Fruit fly (Drosophila melanogaster) whole organism, wandering third instar larva: ENCODE results near the gene hec.
A peak's percentile ranks its signal among the peaks of the same experiment; 100 is the strongest.

Source experiments
- Abd-B ChIP-seq: fragments of >200 bp; optimal IDR thresholded peaks from 2 replicates; lab custom pipeline; 2017; ENCODE audit warnings: missing biosample characterization, missing genetic modification characterization
- CG32264 ChIP-seq: fragments of 200-800 bp; sonication (Bioruptor generic); optimal IDR thresholded peaks from 2 replicates; lab custom pipeline; 2016; ENCODE audit warnings: missing biosample characterization, missing genetic modification characterization
- CG9705 ChIP-seq: fragments of 200-800 bp; sonication (Bioruptor generic); optimal IDR thresholded peaks from 2 replicates; lab custom pipeline; 2018; ENCODE audit warnings: missing biosample characterization, mild to moderate bottlenecking, missing genetic modification characterization
- CrebA ChIP-seq: fragments of 200-800 bp; sonication (Bioruptor generic); optimal IDR thresholded peaks from 2 replicates; lab custom pipeline; 2016; ENCODE audit warnings: missing biosample characterization, mild to moderate bottlenecking, missing genetic modification characterization, borderline replicate concordance
- Dfd ChIP-seq: fragments of >200 bp; optimal IDR thresholded peaks from 2 replicates; lab custom pipeline; 2017; ENCODE audit warnings: missing biosample characterization, missing genetic modification characterization
- Dif ChIP-seq: fragments of 200-275, 200-300 bp; sonication (Bioruptor generic); optimal IDR thresholded peaks from 2 replicates; lab custom pipeline; 2018; ENCODE audit warnings: missing biosample characterization, missing genetic modification characterization; ENCODE audit not compliant: partially characterized antibody
- GATAd ChIP-seq: sonication (Bioruptor generic); optimal IDR thresholded peaks from 2 replicates; lab custom pipeline; 2016; ENCODE audit warnings: missing biosample characterization, missing genetic modification characterization
- HLH106 ChIP-seq: fragments of 200-800 bp; optimal IDR thresholded peaks from 3 replicates; lab custom pipeline; 2019; ENCODE audit warnings: missing biosample characterization, mild to moderate bottlenecking, missing genetic modification characterization, moderate library complexity
- Hnf4 ChIP-seq: fragments of 200-800 bp; sonication (Bioruptor generic); optimal IDR thresholded peaks from 2 replicates; lab custom pipeline; 2016; ENCODE audit warnings: missing biosample characterization, mild to moderate bottlenecking, missing genetic modification characterization
- Jra ChIP-seq: sonication (Bioruptor generic); optimal IDR thresholded peaks from 2 replicates; lab custom pipeline; 2016; ENCODE audit warnings: missing biosample characterization, missing genetic modification characterization
- Mio ChIP-seq: sonication (Bioruptor generic); optimal IDR thresholded peaks from 2 replicates; lab custom pipeline; 2016; ENCODE audit warnings: missing biosample characterization, missing genetic modification characterization
- Myc ChIP-seq: fragments of >200 bp; optimal IDR thresholded peaks from 2 replicates; lab custom pipeline; 2017
- OdsH ChIP-seq: fragments of 200-800 bp; sonication (Bioruptor generic); optimal IDR thresholded peaks from 2 replicates; lab custom pipeline; 2016; ENCODE audit warnings: missing biosample characterization, mild to moderate bottlenecking, missing genetic modification characterization
- Rel ChIP-seq, 2 experiments: fragments of 200-800 bp; sonication (Bioruptor generic) in 1 of 2; optimal IDR thresholded peaks; 2 replicates in 1 of 2; 3 replicates in 1 of 2; lab custom pipeline; 2016 to 2019; ENCODE audit warnings: mild to moderate bottlenecking in 2 of 2, missing biosample characterization in 2 of 2, missing genetic modification characterization in 2 of 2, moderate library complexity in 1 of 2
- Sp1 ChIP-seq: fragments of 200-800 bp; sonication (Bioruptor generic); optimal IDR thresholded peaks from 3 replicates; lab custom pipeline; 2019; ENCODE audit warnings: missing biosample characterization, mild to moderate bottlenecking, missing genetic modification characterization, moderate library complexity
- br ChIP-seq: fragments of 200-800 bp; sonication (Bioruptor generic); optimal IDR thresholded peaks from 2 replicates; lab custom pipeline; 2016; ENCODE audit warnings: missing biosample characterization, missing genetic modification characterization
- brk ChIP-seq: fragments of 200-800 bp; sonication (Bioruptor generic); optimal IDR thresholded peaks from 2 replicates; lab custom pipeline; 2016; ENCODE audit warnings: missing biosample characterization, mild to moderate bottlenecking, missing genetic modification characterization
- dl ChIP-seq, 2 experiments: fragments of 175-275, 200-275 bp in 1 of 2; fragments of 200-275 bp in 1 of 2; sonication (Bioruptor generic); optimal IDR thresholded peaks; lab custom pipeline; 2018; ENCODE audit warnings: mild to moderate bottlenecking in 2 of 2, missing biosample characterization in 2 of 2, missing genetic modification characterization in 2 of 2, moderate library complexity in 2 of 2; ENCODE audit not compliant: partially characterized antibody in 2 of 2, insufficient read depth in 1 of 2
- dmrt93B ChIP-seq: fragments of 200-800 bp; sonication (Bioruptor generic); optimal IDR thresholded peaks from 2 replicates; lab custom pipeline; 2018; ENCODE audit warnings: missing biosample characterization, mild to moderate bottlenecking, missing genetic modification characterization
- dsf ChIP-seq: sonication (Bioruptor generic); optimal IDR thresholded peaks from 2 replicates; lab custom pipeline; 2016; ENCODE audit warnings: missing biosample characterization, missing genetic modification characterization, borderline replicate concordance
- ey ChIP-seq: fragments of 200-800 bp; sonication (Bioruptor generic); optimal IDR thresholded peaks from 2 replicates; lab custom pipeline; 2016; ENCODE audit warnings: missing biosample characterization, missing genetic modification characterization
- foxo ChIP-seq, 2 experiments: fragments of 200-800 bp; sonication (Bioruptor generic); optimal IDR thresholded peaks; 2 replicates in 1 of 2; 3 replicates in 1 of 2; lab custom pipeline; 2016 to 2017; ENCODE audit warnings: missing biosample characterization in 2 of 2, missing genetic modification characterization in 2 of 2
- h ChIP-seq: fragments of 200-800 bp; sonication (Bioruptor generic); optimal IDR thresholded peaks from 3 replicates; lab custom pipeline; 2016; ENCODE audit warnings: missing biosample characterization, mild to moderate bottlenecking, missing genetic modification characterization
- jim ChIP-seq: fragments of 175-275, 200-325 bp; sonication (Bioruptor generic); optimal IDR thresholded peaks from 2 replicates; lab custom pipeline; 2016; ENCODE audit warnings: missing biosample characterization, mild to moderate bottlenecking, missing genetic modification characterization
- lola ChIP-seq: fragments of >200 bp; optimal IDR thresholded peaks from 2 replicates; lab custom pipeline; 2017; ENCODE audit warnings: missing biosample characterization, missing genetic modification characterization
- pan ChIP-seq: fragments of >200 bp; optimal IDR thresholded peaks from 2 replicates; lab custom pipeline; 2017
- psq ChIP-seq: fragments of 200-800 bp; sonication (Bioruptor generic); optimal IDR thresholded peaks from 3 replicates; lab custom pipeline; 2017; ENCODE audit warnings: missing biosample characterization, mild to moderate bottlenecking, missing genetic modification characterization, moderate library complexity
- rgr ChIP-seq: fragments of 200-800 bp; sonication (Bioruptor generic); optimal IDR thresholded peaks from 3 replicates; lab custom pipeline; 2016; ENCODE audit warnings: missing biosample characterization, mild to moderate bottlenecking, missing genetic modification characterization
- sage ChIP-seq: fragments of 200-800 bp; sonication (Bioruptor generic); optimal IDR thresholded peaks from 2 replicates; lab custom pipeline; 2016; ENCODE audit warnings: missing biosample characterization, mild to moderate bottlenecking, missing genetic modification characterization
- sv ChIP-seq: fragments of 200-800 bp; sonication (Bioruptor generic); optimal IDR thresholded peaks from 3 replicates; lab custom pipeline; 2016; ENCODE audit warnings: missing biosample characterization, missing genetic modification characterization
- usp ChIP-seq: fragments of >200 bp; optimal IDR thresholded peaks from 2 replicates; lab custom pipeline; 2017; ENCODE audit warnings: missing biosample characterization, missing genetic modification characterization
- woc ChIP-seq: sonication (Bioruptor generic); optimal IDR thresholded peaks from 2 replicates; lab custom pipeline; 2016; ENCODE audit warnings: missing biosample characterization, mild to moderate bottlenecking, missing genetic modification characterization

hec gene

DNA sequence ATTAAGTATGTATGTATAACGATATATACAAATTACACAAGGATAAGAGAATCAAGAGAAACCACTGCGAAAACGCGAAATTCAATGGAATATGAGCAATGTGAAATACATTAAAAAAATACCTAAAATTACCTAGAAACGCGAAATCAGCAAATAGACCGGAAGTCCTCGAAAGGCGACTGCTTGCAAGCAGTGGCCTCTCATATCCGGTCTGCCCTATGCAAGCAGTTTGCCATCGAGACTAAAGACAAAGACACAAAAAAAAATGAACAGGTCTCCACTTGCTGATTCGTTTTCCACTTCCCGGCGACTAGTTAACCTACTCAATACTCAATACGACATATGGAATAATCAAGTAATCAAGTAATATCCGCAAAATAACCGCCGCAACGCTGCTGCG, 9.6 kb downstream of the hec start:
- TF ChIP-seq Rel (GFP tag; optimal IDR thresholded peaks at IDR 0.05; lab: Kevin White, UChicago) (no peak), Rel (tag; optimal IDR thresholded peaks at IDR 0.05; lab: Kevin White, UChicago) (no peak), rgr (GFP tag; lab: Kevin White, UChicago) (no peak), pan (lab: Kevin White, UChicago) (no peak), Abd-B (GFP tag; lab: Kevin White, UChicago) (no peak), lola (GFP tag; lab: Kevin White, UChicago) (no peak), dsf (GFP tag; lab: Kevin White, UChicago) (no peak)
- TF ChIP-seq, all 38 proteins: peak for 0

- TF ChIP-seq dsf (GFP tag; lab: Kevin White, UChicago) (no peak), Sp1 (GFP tag; lab: Kevin White, UChicago) (no peak)
Observed at dm6 chrX:12940396-12940795, 16.9 kb downstream of the hec start.

- TF ChIP-seq rgr (GFP tag; lab: Kevin White, UChicago) (no peak), sv (GFP tag; lab: Kevin White, UChicago) (no peak), foxo (GFP tag; optimal IDR thresholded peaks at IDR 0.05; lab: Kevin White, UChicago) (peak in 1 of 2 experiments; percentile 20), h (GFP tag; lab: Kevin White, UChicago) (peak; percentile 2), CG9705 (GFP tag; lab: Kevin White, UChicago) (no peak), psq (GFP tag; lab: Kevin White, UChicago) (peak; percentile 9), HLH106 (tag; lab: Kevin White, UChicago) (peak; percentile 31), pan (lab: Kevin White, UChicago) (no peak), CG32264 (no peak), jim (GFP tag; lab: Kevin White, UChicago) (no peak), Dif (no peak), Mio (no peak)
Observed at dm6 chrX:12939951-12940350, 17.3 kb downstream of the hec start.

DNA sequence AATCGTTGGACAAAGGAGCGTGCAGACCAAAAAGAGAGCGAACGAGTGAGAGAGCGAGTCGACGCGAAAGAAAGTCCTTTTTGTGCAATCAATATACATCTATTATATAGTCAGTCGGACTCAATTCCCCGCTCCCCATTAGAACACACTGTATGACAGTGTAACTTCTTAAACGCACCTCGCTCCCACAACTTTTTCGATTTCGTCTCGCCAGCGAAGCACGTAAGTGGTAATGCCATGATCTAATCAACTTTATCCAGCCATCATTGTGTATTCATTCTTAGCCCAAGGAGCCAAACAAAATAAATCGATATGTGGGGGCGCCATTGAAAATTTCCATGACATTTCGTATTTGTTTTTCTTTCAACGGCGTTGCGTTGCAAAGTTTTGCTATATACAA, 18.2 kb downstream of the hec start:
- TF ChIP-seq CG32264 = no peak
- TF ChIP-seq rgr (GFP tag; lab: Kevin White, UChicago) = no peak
- TF ChIP-seq br = no peak
- TF ChIP-seq brk = no peak
- no peak for TF ChIP-seq Hnf4 (GFP tag; lab: Kevin White, UChicago)
- TF ChIP-seq CrebA = no peak
- TF ChIP-seq Myc (lab: Kevin White, UChicago) = no peak
- TF ChIP-seq Sp1 (GFP tag; lab: Kevin White, UChicago) = no peak
- TF ChIP-seq Jra (GFP tag; lab: Kevin White, UChicago) = no peak
- no peak for TF ChIP-seq dsf (GFP tag; lab: Kevin White, UChicago)
- TF ChIP-seq Abd-B (GFP tag; lab: Kevin White, UChicago) = no peak
- no peak for TF ChIP-seq woc (GFP tag; lab: Kevin White, UChicago)
- TF ChIP-seq psq (GFP tag; lab: Kevin White, UChicago) = no peak
- TF ChIP-seq Dfd = no peak
- no peak for TF ChIP-seq dl (GFP tag; optimal IDR thresholded peaks at IDR 0.05; lab: Kevin White, UChicago; ENCODE audit: insufficient read depth in 1 of 2, partially characterized antibody in 2 of 2)
- TF ChIP-seq h (GFP tag; lab: Kevin White, UChicago) = no peak

- peak; percentile 28 for TF ChIP-seq HLH106 (tag; lab: Kevin White, UChicago)
- TF ChIP-seq Sp1 (GFP tag; lab: Kevin White, UChicago) = peak; percentile 37
- no peak for TF ChIP-seq GATAd (GFP tag; lab: Kevin White, UChicago)
- TF ChIP-seq, all 38 proteins: peak for 2
Observed at dm6 chrX:12937825-12938520, 19.3 kb downstream of the hec start.

dm6 chrX:12929817-12930216, 27.4 kb downstream of the hec start:
- TF ChIP-seq sage (GFP tag; lab: Kevin White, UChicago) (no peak), Dif (no peak), ey (no peak), pan (lab: Kevin White, UChicago) (no peak), OdsH (GFP tag; lab: Kevin White, UChicago) (no peak), usp (GFP tag; lab: Kevin White, UChicago) (no peak), Mio (no peak), brk (no peak), CG9705 (GFP tag; lab: Kevin White, UChicago) (no peak), Dfd (no peak), dmrt93B (no peak), lola (GFP tag; lab: Kevin White, UChicago) (no peak), CG32264 (no peak), psq (GFP tag; lab: Kevin White, UChicago) (no peak), rgr (GFP tag; lab: Kevin White, UChicago) (no peak), dsf (GFP tag; lab: Kevin White, UChicago) (no peak), Sp1 (GFP tag; lab: Kevin White, UChicago) (no peak)
